Fruit fly (Drosophila melanogaster) whole organism, embryonic: ENCODE data around the gene xmas.

Experiments used
- Aef1 ChIP-seq: fragments of 200-800 bp; sonication (Bioruptor generic); IDR thresholded peaks from 3 replicates; pipeline ENCODE4 v1.3.6; 2022; ENCODE audit warnings: missing biosample characterization, missing genetic modification characterization
- CG1024 ChIP-seq: fragments of 200-800 bp; sonication (Bioruptor generic); IDR thresholded peaks from 2 replicates; pipeline ENCODE4 v1.3.6; 2022; ENCODE audit warnings: missing biosample characterization, missing genetic modification characterization
- CG10543 ChIP-seq: fragments of 200-800 bp; sonication (Bioruptor generic); optimal IDR thresholded peaks from 3 replicates; lab custom pipeline; 2017; ENCODE audit warnings: missing biosample characterization, mild to moderate bottlenecking, missing genetic modification characterization, moderate library complexity
- CG11560 ChIP-seq: fragments of 200-800 bp; sonication (Bioruptor generic); IDR thresholded peaks from 3 replicates; pipeline ENCODE4 v1.3.6; 2022; ENCODE audit warnings: missing biosample characterization, missing genetic modification characterization
- CG12299 ChIP-seq: fragments of 200-800 bp; sonication (Bioruptor generic); optimal IDR thresholded peaks from 2 replicates; lab custom pipeline; 2018; ENCODE audit warnings: missing biosample characterization, mild to moderate bottlenecking, missing genetic modification characterization
- CG12659 ChIP-seq: fragments of 200-800 bp; sonication (Bioruptor generic); optimal IDR thresholded peaks from 3 replicates; lab custom pipeline; 2017; ENCODE audit warnings: mild to moderate bottlenecking, missing biosample characterization, missing genetic modification reagents, missing genetic modification characterization
- CG15514 ChIP-seq: fragments of 200-800 bp; sonication (Bioruptor generic); optimal IDR thresholded peaks from 3 replicates; lab custom pipeline; 2017; ENCODE audit warnings: missing biosample characterization, missing genetic modification characterization, mild to moderate bottlenecking, moderate library complexity, missing genetic modification reagents
- CG3281 ChIP-seq: fragments of 200-800 bp; sonication (Bioruptor generic); optimal IDR thresholded peaks from 3 replicates; lab custom pipeline; 2017; ENCODE audit warnings: missing biosample characterization, mild to moderate bottlenecking, missing genetic modification characterization
- CG34376 ChIP-seq: fragments of 200-800 bp; sonication (Bioruptor generic); optimal IDR thresholded peaks from 2 replicates; lab custom pipeline; 2018; ENCODE audit warnings: missing biosample characterization, mild to moderate bottlenecking, missing genetic modification characterization
- CG34422 ChIP-seq: fragments of 200-800 bp; sonication (Bioruptor generic); IDR thresholded peaks from 3 replicates; pipeline ENCODE4 v1.3.6; 2022; ENCODE audit warnings: missing biosample characterization, missing genetic modification characterization
- CG42726 ChIP-seq: fragments of 200-800 bp; sonication (Bioruptor generic); IDR thresholded peaks from 2 replicates; pipeline ENCODE4 v1.3.6; 2022; ENCODE audit warnings: missing biosample characterization, missing genetic modification characterization; ENCODE audit not compliant: partially characterized antibody
- CG6791 ChIP-seq: fragments of 200-800 bp; sonication (Bioruptor generic); IDR thresholded peaks from 3 replicates; pipeline ENCODE4 v1.3.6; 2022; ENCODE audit warnings: missing biosample characterization, missing genetic modification characterization; ENCODE audit not compliant: partially characterized antibody
- CG8944 ChIP-seq: fragments of 200-800 bp; sonication (Bioruptor generic); optimal IDR thresholded peaks from 3 replicates; lab custom pipeline; 2016; ENCODE audit warnings: missing biosample characterization, missing genetic modification characterization
- Dref ChIP-seq: fragments of 200-800 bp; sonication (Bioruptor generic); IDR thresholded peaks from 2 replicates; pipeline ENCODE4 v1.3.6; 2022; ENCODE audit warnings: missing biosample characterization, missing genetic modification characterization
- Eip74EF ChIP-seq, 2 experiments: fragments of 200-800 bp in 1 of 2; fragments of >200 bp in 1 of 2; sonication (Bioruptor generic) in 1 of 2; optimal IDR thresholded peaks; 2 replicates each; lab custom pipeline; 2017 to 2019; ENCODE audit warnings: missing biosample characterization in 2 of 2, missing genetic modification characterization in 2 of 2, mild to moderate bottlenecking in 1 of 2, moderate library complexity in 1 of 2
- Elba2 ChIP-seq: fragments of 200-800 bp; sonication (Bioruptor generic); optimal IDR thresholded peaks from 3 replicates; lab custom pipeline; 2016; ENCODE audit warnings: missing biosample characterization, missing genetic modification characterization
- HHEX ChIP-seq: fragments of 200-800 bp; sonication (Bioruptor generic); optimal IDR thresholded peaks from 3 replicates; lab custom pipeline; 2017; ENCODE audit warnings: missing biosample characterization, mild to moderate bottlenecking, missing genetic modification characterization, missing genetic modification reagents
- Hand ChIP-seq: fragments of 200-800 bp; sonication (Bioruptor generic); optimal IDR thresholded peaks from 2 replicates; lab custom pipeline; 2017; ENCODE audit warnings: mild to moderate bottlenecking, missing biosample characterization, missing genetic modification reagents, missing genetic modification characterization
- Hr78 ChIP-seq, 2 experiments: fragments of 200-800 bp in 1 of 2; fragments of >200 bp in 1 of 2; sonication (Bioruptor generic) in 1 of 2; optimal IDR thresholded peaks; 2 replicates each; lab custom pipeline; 2017 to 2019; ENCODE audit warnings: missing biosample characterization in 2 of 2, missing genetic modification characterization in 2 of 2, mild to moderate bottlenecking in 1 of 2, moderate library complexity in 1 of 2
- Jarid2 ChIP-seq: fragments of 200-800 bp; sonication (Bioruptor generic); optimal IDR thresholded peaks from 3 replicates; lab custom pipeline; 2017; ENCODE audit warnings: mild to moderate bottlenecking, missing biosample characterization, missing genetic modification reagents, missing genetic modification characterization
- MBD-R2 ChIP-seq: fragments of 200-800 bp; sonication (Bioruptor generic); IDR thresholded peaks from 2 replicates; pipeline ENCODE4 v1.3.6; 2022; ENCODE audit warnings: missing biosample characterization, missing genetic modification characterization
- MTF-1 ChIP-seq: fragments of 200-800 bp; sonication (Bioruptor generic); optimal IDR thresholded peaks from 2 replicates; lab custom pipeline; 2018; ENCODE audit warnings: missing biosample characterization, mild to moderate bottlenecking, missing genetic modification characterization, borderline replicate concordance
- Med ChIP-seq: fragments of 200-800 bp; sonication (Bioruptor generic); peaks from one replicate; lab custom pipeline; 2016; ENCODE audit warnings: missing biosample characterization, missing genetic modification characterization, mild to moderate bottlenecking, inconsistent platforms, moderate library complexity
- Nf-YC ChIP-seq: fragments of 200-800 bp; optimal IDR thresholded peaks from 3 replicates; lab custom pipeline; 2019; ENCODE audit warnings: missing biosample characterization, mild to moderate bottlenecking, missing genetic modification characterization, moderate library complexity
- Opbp ChIP-seq: fragments of 200-800 bp; sonication (Bioruptor generic); IDR thresholded peaks from 3 replicates; pipeline ENCODE4 v1.3.6; 2022; ENCODE audit warnings: missing biosample characterization, missing genetic modification characterization; ENCODE audit not compliant: partially characterized antibody
- Pdp1 ChIP-seq, 2 experiments: fragments of 200-800 bp; sonication (Bioruptor generic); optimal IDR thresholded peaks; 3 replicates each; lab custom pipeline; 2016; ENCODE audit warnings: missing biosample characterization in 2 of 2, missing genetic modification characterization in 2 of 2, mild to moderate bottlenecking in 1 of 2, moderate library complexity in 1 of 2
- Stat92E ChIP-seq, 3 experiments: fragments of >200 bp in 2 of 3; fragments of 200-800 bp in 1 of 3; sonication (Bioruptor generic) in 1 of 3; optimal IDR thresholded peaks; 2 replicates each; lab custom pipeline; 2017 to 2019; ENCODE audit warnings: missing biosample characterization in 3 of 3, missing genetic modification characterization in 3 of 3, mild to moderate bottlenecking in 1 of 3, moderate library complexity in 1 of 3
- Tbp ChIP-seq: fragments of >200 bp; optimal IDR thresholded peaks from 2 replicates; lab custom pipeline; 2018; ENCODE audit warnings: missing biosample characterization, missing genetic modification characterization
- al ChIP-seq: fragments of 200-800 bp; sonication (Bioruptor generic); IDR thresholded peaks from 2 replicates; pipeline ENCODE4 v1.3.6; 2022; ENCODE audit warnings: missing biosample characterization, missing genetic modification characterization
- bigmax ChIP-seq: fragments of 200-800 bp; sonication (Bioruptor generic); optimal IDR thresholded peaks from 2 replicates; lab custom pipeline; 2018; ENCODE audit warnings: missing biosample characterization, mild to moderate bottlenecking, missing genetic modification characterization
- bsh ChIP-seq, 2 experiments: fragments of 200-800 bp; sonication (Bioruptor generic); optimal IDR thresholded peaks; 2 replicates each; lab custom pipeline; 2017 to 2018; ENCODE audit warnings: mild to moderate bottlenecking in 2 of 2, missing biosample characterization in 2 of 2, missing genetic modification characterization in 2 of 2, moderate library complexity in 1 of 2
- gfzf ChIP-seq: fragments of 200-800 bp; sonication (Bioruptor generic); optimal IDR thresholded peaks from 2 replicates; lab custom pipeline; 2016; ENCODE audit warnings: missing biosample characterization, mild to moderate bottlenecking, missing genetic modification characterization, moderate library complexity
- her ChIP-seq: fragments of 200-800 bp; sonication (Bioruptor generic); optimal IDR thresholded peaks from 2 replicates; lab custom pipeline; 2016; ENCODE audit warnings: missing biosample characterization, missing genetic modification characterization
- hkb ChIP-seq, 2 experiments: fragments of 200-800 bp in 1 of 2; fragments of >200 bp in 1 of 2; sonication (Bioruptor generic) in 1 of 2; IDR thresholded peaks in 1 of 2; optimal IDR thresholded peaks in 1 of 2; 2 replicates each; pipeline versions ENCODE4 v1.3.6 to Lab custom; 2017 to 2022; ENCODE audit warnings: missing biosample characterization in 1 of 2, missing genetic modification characterization in 1 of 2
- lov ChIP-seq, 2 experiments: fragments of 200-800 bp in 1 of 2; fragments of >200 bp in 1 of 2; sonication (Bioruptor generic) in 1 of 2; IDR thresholded peaks in 1 of 2; optimal IDR thresholded peaks in 1 of 2; 2 replicates in 1 of 2; 3 replicates in 1 of 2; pipeline versions ENCODE4 v1.3.6 to Lab custom; 2017 to 2022; ENCODE audit warnings: missing biosample characterization in 1 of 2, missing genetic modification characterization in 1 of 2
- mirr ChIP-seq: fragments of 200-800 bp; sonication (Bioruptor generic); optimal IDR thresholded peaks from 3 replicates; lab custom pipeline; 2018; ENCODE audit warnings: missing biosample characterization, mild to moderate bottlenecking, missing genetic modification characterization
- nom ChIP-seq: fragments of 200-800 bp; sonication (Bioruptor generic); optimal IDR thresholded peaks from 2 replicates; lab custom pipeline; 2017; ENCODE audit warnings: missing biosample characterization, missing genetic modification characterization, mild to moderate bottlenecking, moderate library complexity, missing genetic modification reagents
- pfk ChIP-seq: fragments of 200-800 bp; sonication (Bioruptor generic); optimal IDR thresholded peaks from 2 replicates; lab custom pipeline; 2018; ENCODE audit warnings: missing biosample characterization, mild to moderate bottlenecking, missing genetic modification characterization, moderate library complexity
- pzg ChIP-seq: fragments of 200-800 bp; sonication (Bioruptor generic); optimal IDR thresholded peaks from 3 replicates; lab custom pipeline; 2018; ENCODE audit warnings: missing biosample characterization, mild to moderate bottlenecking, missing genetic modification characterization, moderate library complexity
- row ChIP-seq: fragments of 200-800 bp; sonication (Bioruptor generic); IDR thresholded peaks from 3 replicates; pipeline ENCODE4 v1.3.6; 2022; ENCODE audit warnings: missing biosample characterization, missing genetic modification characterization
- sd ChIP-seq: fragments of 200-800 bp; sonication (Bioruptor generic); optimal IDR thresholded peaks from 3 replicates; lab custom pipeline; 2018; ENCODE audit warnings: missing biosample characterization, mild to moderate bottlenecking, missing genetic modification characterization, moderate library complexity
- sens ChIP-seq: fragments of 200-800 bp; sonication (Bioruptor generic); peaks from one replicate; lab custom pipeline; 2016; ENCODE audit warnings: missing biosample characterization, missing genetic modification characterization
- sob ChIP-seq: fragments of 200-800 bp; sonication (Bioruptor generic); IDR thresholded peaks from 2 replicates; pipeline ENCODE4 v1.3.6; 2022; ENCODE audit warnings: missing biosample characterization, missing genetic modification characterization
- sug ChIP-seq: fragments of 200-800 bp; optimal IDR thresholded peaks from 2 replicates; lab custom pipeline; 2019; ENCODE audit warnings: missing biosample characterization, mild to moderate bottlenecking, missing genetic modification characterization, moderate library complexity
- ttk ChIP-seq: fragments of 200-800 bp; sonication (Bioruptor generic); IDR thresholded peaks from 2 replicates; pipeline ENCODE4 v2.1.2; 2022; ENCODE audit warnings: missing biosample characterization, missing genetic modification characterization
- vvl ChIP-seq: fragments of 200-800 bp; sonication (Bioruptor generic); IDR thresholded peaks from 2 replicates; pipeline ENCODE4 v1.3.6; 2022; ENCODE audit warnings: missing biosample characterization, missing genetic modification characterization

The xmas gene

dm6 chrX:17148951-17149449 is 10.1 kb downstream of the xmas start, which contains the start of gene Chchd2 (continued):
- TF ChIP-seq Hr78 (GFP tag; optimal IDR thresholded peaks at IDR 0.05; lab: Kevin White, UChicago) (no peak), Tbp (GFP tag; lab: Kevin White, UChicago) (no peak), ttk (GFP tag; lab: Robert Waterston, UW) (no peak), Nf-YC (tag; lab: Kevin White, UChicago) (peak; percentile 26), vvl (no peak), Hand (GFP tag; lab: Kevin White, UChicago) (peak; percentile 15), CG8944 (GFP tag; lab: Kevin White, UChicago) (no peak), sens (GFP tag; lab: Kevin White, UChicago) (peak; percentile 11), bigmax (GFP tag; lab: Kevin White, UChicago) (peak; percentile 82), sob (peak; percentile 6; the same call in 1 of the 2 replicates), CG34376 (peak; percentile 29), Aef1 (no peak), CG10543 (peak; percentile 15), sug (peak; percentile 15), HHEX (GFP tag; lab: Kevin White, UChicago) (peak; percentile 28), Dref (GFP tag; lab: Robert Waterston, UW) (peak; percentile 28), MTF-1 (GFP tag; lab: Kevin White, UChicago) (no peak), mirr (GFP tag; lab: Kevin White, UChicago) (peak; percentile 21), al (GFP tag; lab: Robert Waterston, UW) (no peak), Eip74EF (GFP tag; optimal IDR thresholded peaks at IDR 0.05; lab: Kevin White, UChicago) (peak in 1 of 2 experiments; percentile 70), bsh (GFP tag; optimal IDR thresholded peaks at IDR 0.05; lab: Kevin White, UChicago) (no peak), CG12659 (GFP tag; lab: Kevin White, UChicago) (peak; percentile 58), hkb (optimal IDR thresholded peaks at IDR 0.05; lab: Kevin White, UChicago) (no peak), hkb (GFP tag; IDR thresholded peaks at IDR 0.05; lab: Robert Waterston, UW) (peak; percentile 45; the same call in 1 of the 2 replicates), her (GFP tag; lab: Kevin White, UChicago) (peak; percentile 13), CG34422 (GFP tag; lab: Robert Waterston, UW) (peak; percentile 55; the same call in 2 of the 3 replicates), Elba2 (GFP tag; lab: Kevin White, UChicago) (peak; percentile 86), Pdp1 (GFP tag; optimal IDR thresholded peaks at IDR 0.05; lab: Kevin White, UChicago) (peak in 1 of 2 experiments; percentile 96), CG1024 (0 out of 2 replicates have a peak, but pooled peaks have one; percentile 3), CG15514 (GFP tag; lab: Kevin White, UChicago) (peak; percentile 18), Stat92E (GFP tag; optimal IDR thresholded peaks at IDR 0.05; lab: Kevin White, UChicago) (peak in 1 of 3 experiments; percentile 40), Jarid2 (GFP tag; lab: Kevin White, UChicago) (peak; percentile 61), pzg (GFP tag; lab: Kevin White, UChicago) (peak; percentile 44), sd (tag; lab: Kevin White, UChicago) (peak; percentile 60), row (0 out of 3 replicates have a peak, but pooled peaks have one; percentile 5), nom (GFP tag; lab: Kevin White, UChicago) (peak; percentile 50), pfk (GFP tag; lab: Kevin White, UChicago) (peak; percentile 13), MBD-R2 (GFP tag; lab: Robert Waterston, UW) (0 out of 2 replicates have a peak, but pooled peaks have one; percentile 28), Opbp (GFP tag; lab: Robert Waterston, UW) (peak; percentile 43; the same call in 2 of the 3 replicates), CG3281 (GFP tag; lab: Kevin White, UChicago) (peak; percentile 48), CG42726 (GFP tag; lab: Robert Waterston, UW) (peak; percentile 29; the same call in 1 of the 2 replicates), gfzf (GFP tag; lab: Kevin White, UChicago) (peak; percentile 62), Med (peak; percentile 20), CG12299 (tag; lab: Kevin White, UChicago) (peak; percentile 22), CG6791 (GFP tag; lab: Robert Waterston, UW) (peak; percentile 61; the same call in 1 of the 3 replicates), lov (optimal IDR thresholded peaks at IDR 0.05; lab: Kevin White, UChicago) (no peak), lov (GFP tag; IDR thresholded peaks at IDR 0.05; lab: Robert Waterston, UW) (no peak), CG11560 (tag; lab: Robert Waterston, UW) (no peak)
